Worm (Caenorhabditis elegans): ENCODE measurements around the gene srw-66.

DNA sequence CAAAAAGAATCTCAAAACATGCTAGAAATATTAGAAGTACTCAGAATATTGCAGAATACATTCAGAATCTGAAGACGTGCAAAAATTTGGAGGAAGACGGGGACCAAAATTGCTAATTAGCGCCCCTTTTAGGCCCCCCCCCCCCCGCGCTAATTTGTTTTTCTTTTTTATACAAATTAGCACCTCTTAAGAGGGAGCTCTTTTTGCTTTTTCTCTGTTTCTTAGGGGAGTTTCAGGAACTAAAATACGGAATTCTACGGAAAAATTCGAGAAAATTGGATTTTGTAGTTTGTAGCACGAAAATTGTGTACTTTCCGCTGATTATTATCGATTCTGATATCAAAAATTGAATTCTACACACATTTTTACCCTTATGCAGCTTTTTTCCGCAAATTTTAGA is 29.8 kb upstream of the srw-66 start, which contains the start of gene glb-31:
- TF ChIP-seq nhr-237 (tag; optimal IDR thresholded peaks at IDR 0.05) (no peak), unc-55 (GFP tag; optimal IDR thresholded peaks at IDR 0.05) (no peak), snpc-4 (tag; optimal IDR thresholded peaks at IDR 0.05) (no peak), mdl-1 (tag; optimal IDR thresholded peaks at IDR 0.05) (no peak), nhr-77 (tag; optimal IDR thresholded peaks at IDR 0.05) (no peak)
